Fruit fly (Drosophila melanogaster): Measurements from ENCODE around the gene CG44257.

DNA sequence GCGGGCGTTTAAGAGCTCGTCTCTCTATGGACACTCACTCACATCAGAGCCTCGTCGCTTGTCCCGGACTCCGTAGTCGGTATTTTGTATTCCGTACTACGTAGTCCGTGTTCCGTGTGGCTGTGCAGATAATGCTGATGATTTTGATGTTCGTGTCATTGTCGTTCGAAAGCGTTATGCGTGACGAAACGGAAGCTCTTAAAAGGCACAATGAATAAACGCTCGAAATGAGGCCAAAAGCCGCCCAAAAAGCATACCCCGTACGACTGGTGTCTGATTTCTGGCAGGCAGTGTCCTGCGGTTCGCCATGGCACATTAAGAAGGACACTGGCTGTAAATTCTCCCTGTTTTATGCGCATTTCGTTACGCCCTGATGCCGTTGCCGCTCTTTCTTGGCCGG, 24.0 kb downstream of the CG44257 start:
- TF ChIP-seq CG4496 (GFP tag; IDR thresholded peaks at IDR 0.05) = no peak
- no peak for TF ChIP-seq fd96Ca (GFP tag; IDR thresholded peaks at IDR 0.05)
- no peak for TF ChIP-seq CG32121 (GFP tag; IDR thresholded peaks at IDR 0.05)
- TF ChIP-seq Pif1A (GFP tag; optimal IDR thresholded peaks at IDR 0.05) = no peak
- TF ChIP-seq CG14655 (GFP tag; optimal IDR thresholded peaks at IDR 0.05) = no peak
- TF ChIP-seq CG10348 (GFP tag; IDR thresholded peaks at IDR 0.05) = no peak
- TF ChIP-seq CG34367 (tag; optimal IDR thresholded peaks at IDR 0.05) = no peak
- no peak for TF ChIP-seq gl (tag; optimal IDR thresholded peaks at IDR 0.05)
- TF ChIP-seq CG12605 (GFP tag; IDR thresholded peaks at IDR 0.05) = no peak
- TF ChIP-seq Pif1B (GFP tag; optimal IDR thresholded peaks at IDR 0.05) = no peak

Measured in whole organism, pupa.